Fruit fly (Drosophila melanogaster) whole organism, prepupa: ENCODE results near the gene CG31921.

Experiments
- Blimp-1 ChIP-seq: fragments of 200-800 bp; sonication (Bioruptor generic); optimal IDR thresholded peaks from 3 replicates; lab custom pipeline; 2017; ENCODE audit warnings: missing biosample characterization, missing genetic modification characterization, mild to moderate bottlenecking, moderate library complexity, missing genetic modification reagents
- CG6276 ChIP-seq: fragments of 200-800 bp; sonication (Bioruptor generic); optimal IDR thresholded peaks from 2 replicates; lab custom pipeline; 2017; ENCODE audit warnings: missing biosample characterization, mild to moderate bottlenecking, missing genetic modification characterization
- CG6854 ChIP-seq: fragments of 200-800 bp; sonication (Bioruptor generic); optimal IDR thresholded peaks from 2 replicates; lab custom pipeline; 2017; ENCODE audit warnings: missing biosample characterization, mild to moderate bottlenecking, missing genetic modification characterization
- Eip75B ChIP-seq: fragments of 200-800 bp; sonication (Bioruptor generic); optimal IDR thresholded peaks from 3 replicates; lab custom pipeline; 2016; ENCODE audit warnings: missing biosample characterization, missing genetic modification characterization
- Hr39 ChIP-seq: fragments of 200-800 bp; sonication (Bioruptor generic); optimal IDR thresholded peaks from 2 replicates; lab custom pipeline; 2016; ENCODE audit warnings: missing biosample characterization, missing genetic modification characterization
- Sox15 ChIP-seq: fragments of 200-800 bp; sonication (Bioruptor generic); optimal IDR thresholded peaks from 3 replicates; lab custom pipeline; 2016; ENCODE audit warnings: missing biosample characterization, missing genetic modification characterization
- cyc ChIP-seq: fragments of 200-800 bp; sonication (Bioruptor generic); optimal IDR thresholded peaks from 3 replicates; lab custom pipeline; 2016; ENCODE audit warnings: missing biosample characterization, missing genetic modification characterization
- fd85E ChIP-seq: fragments of 200-800 bp; sonication (Bioruptor generic); optimal IDR thresholded peaks from 3 replicates; lab custom pipeline; 2016; ENCODE audit warnings: missing biosample characterization, missing genetic modification characterization
- net ChIP-seq: fragments of 200-800 bp; sonication (Bioruptor generic); optimal IDR thresholded peaks from 3 replicates; lab custom pipeline; 2016; ENCODE audit warnings: missing biosample characterization, missing genetic modification characterization
- topi ChIP-seq: fragments of 200-800 bp; sonication (Bioruptor generic); optimal IDR thresholded peaks from 3 replicates; lab custom pipeline; 2016; ENCODE audit warnings: missing biosample characterization, missing genetic modification characterization

dm6 chr2L:319159-319558, 13.0 kb downstream of the CG31921 start, which contains the start of gene CG11912:
- TF ChIP-seq Blimp-1 (GFP tag; lab: Kevin White, UChicago), result no peak
- no peak for TF ChIP-seq CG6276
- TF ChIP-seq Sox15 (GFP tag; lab: Kevin White, UChicago), result no peak
- no peak for TF ChIP-seq net (GFP tag; lab: Kevin White, UChicago)
- TF ChIP-seq Eip75B (GFP tag; lab: Kevin White, UChicago), result no peak
- TF ChIP-seq cyc (GFP tag; lab: Kevin White, UChicago), result no peak
- no peak for TF ChIP-seq Hr39 (GFP tag; lab: Kevin White, UChicago)
- no peak for TF ChIP-seq fd85E (GFP tag; lab: Kevin White, UChicago)
- no peak for TF ChIP-seq topi (GFP tag; lab: Kevin White, UChicago)
- TF ChIP-seq CG6854 (GFP tag; lab: Kevin White, UChicago), result no peak
